Fruit fly (Drosophila melanogaster) whole organism, wandering third instar larva: ENCODE measurements around the gene CG11893.

Experiments used
- Abd-B ChIP-seq: fragments of >200 bp; optimal IDR thresholded peaks from 2 replicates; lab custom pipeline; 2017; ENCODE audit warnings: missing biosample characterization, missing genetic modification characterization
- CG32264 ChIP-seq: fragments of 200-800 bp; sonication (Bioruptor generic); optimal IDR thresholded peaks from 2 replicates; lab custom pipeline; 2016; ENCODE audit warnings: missing biosample characterization, missing genetic modification characterization
- CG9705 ChIP-seq: fragments of 200-800 bp; sonication (Bioruptor generic); optimal IDR thresholded peaks from 2 replicates; lab custom pipeline; 2018; ENCODE audit warnings: missing biosample characterization, mild to moderate bottlenecking, missing genetic modification characterization
- CrebA ChIP-seq: fragments of 200-800 bp; sonication (Bioruptor generic); optimal IDR thresholded peaks from 2 replicates; lab custom pipeline; 2016; ENCODE audit warnings: missing biosample characterization, mild to moderate bottlenecking, missing genetic modification characterization, borderline replicate concordance
- Dif ChIP-seq: fragments of 200-275, 200-300 bp; sonication (Bioruptor generic); optimal IDR thresholded peaks from 2 replicates; lab custom pipeline; 2018; ENCODE audit warnings: missing biosample characterization, missing genetic modification characterization; ENCODE audit not compliant: partially characterized antibody
- GATAd ChIP-seq: sonication (Bioruptor generic); optimal IDR thresholded peaks from 2 replicates; lab custom pipeline; 2016; ENCODE audit warnings: missing biosample characterization, missing genetic modification characterization
- Hnf4 ChIP-seq: fragments of 200-800 bp; sonication (Bioruptor generic); optimal IDR thresholded peaks from 2 replicates; lab custom pipeline; 2016; ENCODE audit warnings: missing biosample characterization, mild to moderate bottlenecking, missing genetic modification characterization
- Hr78 ChIP-seq: fragments of >200 bp; optimal IDR thresholded peaks from 2 replicates; lab custom pipeline; 2017; ENCODE audit warnings: missing biosample characterization, missing genetic modification characterization
- Jra ChIP-seq: sonication (Bioruptor generic); optimal IDR thresholded peaks from 2 replicates; lab custom pipeline; 2016; ENCODE audit warnings: missing biosample characterization, missing genetic modification characterization
- Mio ChIP-seq: sonication (Bioruptor generic); optimal IDR thresholded peaks from 2 replicates; lab custom pipeline; 2016; ENCODE audit warnings: missing biosample characterization, missing genetic modification characterization
- Myc ChIP-seq: fragments of >200 bp; optimal IDR thresholded peaks from 2 replicates; lab custom pipeline; 2017
- N ChIP-seq: fragments of >200 bp; optimal IDR thresholded peaks from 2 replicates; lab custom pipeline; 2018; ENCODE audit warnings: missing biosample characterization, missing external identifiers, missing genetic modification characterization
- OdsH ChIP-seq: fragments of 200-800 bp; sonication (Bioruptor generic); optimal IDR thresholded peaks from 2 replicates; lab custom pipeline; 2016; ENCODE audit warnings: missing biosample characterization, mild to moderate bottlenecking, missing genetic modification characterization
- Rel ChIP-seq, 2 experiments: fragments of 200-800 bp; sonication (Bioruptor generic) in 1 of 2; optimal IDR thresholded peaks; 2 replicates in 1 of 2; 3 replicates in 1 of 2; lab custom pipeline; 2016 to 2019; ENCODE audit warnings: mild to moderate bottlenecking in 2 of 2, missing biosample characterization in 2 of 2, missing genetic modification characterization in 2 of 2, moderate library complexity in 1 of 2
- Sp1 ChIP-seq: fragments of 200-800 bp; sonication (Bioruptor generic); optimal IDR thresholded peaks from 3 replicates; lab custom pipeline; 2019; ENCODE audit warnings: missing biosample characterization, mild to moderate bottlenecking, missing genetic modification characterization, moderate library complexity
- Vsx2 ChIP-seq: fragments of 200-300, 225-300 bp; sonication (Bioruptor generic); optimal IDR thresholded peaks from 2 replicates; lab custom pipeline; 2018; ENCODE audit warnings: missing biosample characterization, missing genetic modification characterization; ENCODE audit not compliant: partially characterized antibody
- dl ChIP-seq, 2 experiments: fragments of 175-275, 200-275 bp in 1 of 2; fragments of 200-275 bp in 1 of 2; sonication (Bioruptor generic); optimal IDR thresholded peaks; lab custom pipeline; 2018; ENCODE audit warnings: mild to moderate bottlenecking in 2 of 2, missing biosample characterization in 2 of 2, missing genetic modification characterization in 2 of 2, moderate library complexity in 2 of 2; ENCODE audit not compliant: partially characterized antibody in 2 of 2, insufficient read depth in 1 of 2
- dmrt93B ChIP-seq: fragments of 200-800 bp; sonication (Bioruptor generic); optimal IDR thresholded peaks from 2 replicates; lab custom pipeline; 2018; ENCODE audit warnings: missing biosample characterization, mild to moderate bottlenecking, missing genetic modification characterization
- foxo ChIP-seq, 2 experiments: fragments of 200-800 bp; sonication (Bioruptor generic); optimal IDR thresholded peaks; 2 replicates in 1 of 2; 3 replicates in 1 of 2; lab custom pipeline; 2016 to 2017; ENCODE audit warnings: missing biosample characterization in 2 of 2, missing genetic modification characterization in 2 of 2
- h ChIP-seq: fragments of 200-800 bp; sonication (Bioruptor generic); optimal IDR thresholded peaks from 3 replicates; lab custom pipeline; 2016; ENCODE audit warnings: missing biosample characterization, mild to moderate bottlenecking, missing genetic modification characterization
- jim ChIP-seq: fragments of 175-275, 200-325 bp; sonication (Bioruptor generic); optimal IDR thresholded peaks from 2 replicates; lab custom pipeline; 2016; ENCODE audit warnings: missing biosample characterization, mild to moderate bottlenecking, missing genetic modification characterization
- pan ChIP-seq: fragments of >200 bp; optimal IDR thresholded peaks from 2 replicates; lab custom pipeline; 2017
- psq ChIP-seq: fragments of 200-800 bp; sonication (Bioruptor generic); optimal IDR thresholded peaks from 3 replicates; lab custom pipeline; 2017; ENCODE audit warnings: missing biosample characterization, mild to moderate bottlenecking, missing genetic modification characterization, moderate library complexity
- rgr ChIP-seq: fragments of 200-800 bp; sonication (Bioruptor generic); optimal IDR thresholded peaks from 3 replicates; lab custom pipeline; 2016; ENCODE audit warnings: missing biosample characterization, mild to moderate bottlenecking, missing genetic modification characterization
- sage ChIP-seq: fragments of 200-800 bp; sonication (Bioruptor generic); optimal IDR thresholded peaks from 2 replicates; lab custom pipeline; 2016; ENCODE audit warnings: missing biosample characterization, mild to moderate bottlenecking, missing genetic modification characterization
- sv ChIP-seq: fragments of 200-800 bp; sonication (Bioruptor generic); optimal IDR thresholded peaks from 3 replicates; lab custom pipeline; 2016; ENCODE audit warnings: missing biosample characterization, missing genetic modification characterization
- tai ChIP-seq: sonication (Bioruptor generic); optimal IDR thresholded peaks from 2 replicates; lab custom pipeline; 2016; ENCODE audit warnings: missing biosample characterization, missing genetic modification characterization
- usp ChIP-seq: fragments of >200 bp; optimal IDR thresholded peaks from 2 replicates; lab custom pipeline; 2017; ENCODE audit warnings: missing biosample characterization, missing genetic modification characterization
- woc ChIP-seq: sonication (Bioruptor generic); optimal IDR thresholded peaks from 2 replicates; lab custom pipeline; 2016; ENCODE audit warnings: missing biosample characterization, mild to moderate bottlenecking, missing genetic modification characterization

CG11893 gene

DNA sequence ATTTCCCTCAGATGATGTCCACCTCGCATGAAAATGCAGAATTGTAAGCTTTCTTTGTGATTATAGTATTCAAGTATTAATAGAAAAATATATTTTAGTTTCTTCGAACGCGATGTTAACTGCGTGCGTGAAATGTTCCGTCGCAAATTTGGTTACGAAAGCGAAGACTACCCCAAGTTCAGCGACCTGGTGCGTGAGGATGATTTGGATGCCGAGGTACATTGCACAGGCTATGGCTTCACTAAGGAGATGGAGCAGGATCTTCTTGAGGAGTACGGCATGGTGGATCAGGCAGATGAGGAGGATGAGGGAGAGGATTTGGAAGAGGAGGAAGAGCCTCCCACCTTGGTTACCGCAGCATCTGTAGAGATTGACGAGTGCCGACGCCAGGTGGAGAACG is 22.9 kb upstream of the CG11893 start:
- no peak for TF ChIP-seq CrebA (GFP tag; lab: Kevin White, UChicago)
- TF ChIP-seq OdsH: no peak
- no peak for TF ChIP-seq sv (GFP tag; lab: Kevin White, UChicago)
- no peak for TF ChIP-seq CG9705 (GFP tag; lab: Kevin White, UChicago)
- TF ChIP-seq N: no peak
- no peak for TF ChIP-seq usp (GFP tag; lab: Kevin White, UChicago)
- TF ChIP-seq Sp1 (GFP tag; lab: Kevin White, UChicago): no peak
- no peak for TF ChIP-seq Myc (lab: Kevin White, UChicago)
- TF ChIP-seq GATAd: no peak
- no peak for TF ChIP-seq pan
- no peak for TF ChIP-seq Abd-B
- no peak for TF ChIP-seq tai (GFP tag; lab: Kevin White, UChicago)
- no peak for TF ChIP-seq Rel (GFP tag; optimal IDR thresholded peaks at IDR 0.05; lab: Kevin White, UChicago)
- no peak for TF ChIP-seq Rel (tag; optimal IDR thresholded peaks at IDR 0.05; lab: Kevin White, UChicago)
- TF ChIP-seq Mio (GFP tag; lab: Kevin White, UChicago): no peak
- no peak for TF ChIP-seq woc (GFP tag; lab: Kevin White, UChicago)
- no peak for TF ChIP-seq Dif
- TF ChIP-seq Jra (GFP tag; lab: Kevin White, UChicago): no peak
- no peak for TF ChIP-seq psq (GFP tag; lab: Kevin White, UChicago)
- TF ChIP-seq Hr78 (GFP tag; lab: Kevin White, UChicago): no peak

DNA sequence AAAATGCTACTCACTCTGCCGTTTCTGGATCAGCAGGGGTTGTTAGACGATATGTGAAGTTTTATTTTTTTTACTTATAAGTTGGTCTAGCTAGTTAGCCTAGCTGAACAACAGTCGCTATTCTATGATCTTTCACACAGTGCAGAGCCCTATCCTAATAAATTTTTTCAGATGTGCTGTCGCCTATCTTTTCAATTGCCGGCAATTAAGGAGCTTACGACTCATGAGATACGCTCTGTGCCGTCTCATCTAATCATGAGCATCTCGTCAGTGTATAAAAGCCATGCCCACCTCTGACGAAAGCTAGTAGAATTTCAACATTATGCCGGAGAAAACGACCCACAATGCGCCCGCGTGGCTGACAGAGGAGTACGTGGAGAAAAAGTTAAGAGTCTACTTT is 19.8 kb upstream of the CG11893 start, which contains the start of the genes CG11889 and CG11891:
Gene CG11889 (plus strand): TSS at position 301 of the 400 bp plus-strand sequence.
Gene CG11891 (plus strand): TSS at position 301 of the 400 bp plus-strand sequence.
- TF ChIP-seq CG9705 (GFP tag; lab: Kevin White, UChicago) (no peak), h (GFP tag; lab: Kevin White, UChicago) (no peak), Rel (GFP tag; optimal IDR thresholded peaks at IDR 0.05; lab: Kevin White, UChicago) (no peak), Rel (tag; optimal IDR thresholded peaks at IDR 0.05; lab: Kevin White, UChicago) (no peak), Vsx2 (GFP tag; lab: Kevin White, UChicago) (no peak), foxo (GFP tag; optimal IDR thresholded peaks at IDR 0.05; lab: Kevin White, UChicago) (no peak), CG32264 (no peak), Mio (GFP tag; lab: Kevin White, UChicago) (no peak), jim (GFP tag; lab: Kevin White, UChicago) (no peak), rgr (GFP tag; lab: Kevin White, UChicago) (no peak), sage (GFP tag; lab: Kevin White, UChicago) (no peak), Jra (GFP tag; lab: Kevin White, UChicago) (no peak), CrebA (GFP tag; lab: Kevin White, UChicago) (no peak), GATAd (no peak), Dif (no peak), sv (GFP tag; lab: Kevin White, UChicago) (no peak), Myc (lab: Kevin White, UChicago) (no peak)

DNA sequence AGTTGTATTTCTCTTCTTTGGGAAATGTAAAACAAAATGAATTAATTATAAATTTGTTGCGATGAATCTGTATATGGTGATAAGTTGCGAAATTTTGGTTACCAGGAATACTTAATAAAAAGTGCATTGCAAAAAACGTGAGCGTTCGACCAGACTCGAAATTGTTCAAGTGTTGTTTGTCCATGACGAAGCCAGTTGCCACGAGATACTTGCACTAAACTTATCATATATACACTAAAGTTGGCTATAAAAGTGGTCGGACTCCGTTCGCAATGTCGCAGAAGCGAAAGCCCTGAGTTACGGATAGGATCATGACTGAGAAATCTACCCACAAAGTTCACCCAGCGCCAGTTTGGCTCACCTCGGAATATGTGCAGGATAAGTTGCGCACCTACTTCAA is 16.2 kb upstream of the CG11893 start, which contains the start of gene CG11878:
Gene CG11878 (plus strand): TSS at position 301 of the 400 bp plus-strand sequence.
- no peak for TF ChIP-seq N
- TF ChIP-seq Vsx2 (GFP tag; lab: Kevin White, UChicago): no peak

DNA sequence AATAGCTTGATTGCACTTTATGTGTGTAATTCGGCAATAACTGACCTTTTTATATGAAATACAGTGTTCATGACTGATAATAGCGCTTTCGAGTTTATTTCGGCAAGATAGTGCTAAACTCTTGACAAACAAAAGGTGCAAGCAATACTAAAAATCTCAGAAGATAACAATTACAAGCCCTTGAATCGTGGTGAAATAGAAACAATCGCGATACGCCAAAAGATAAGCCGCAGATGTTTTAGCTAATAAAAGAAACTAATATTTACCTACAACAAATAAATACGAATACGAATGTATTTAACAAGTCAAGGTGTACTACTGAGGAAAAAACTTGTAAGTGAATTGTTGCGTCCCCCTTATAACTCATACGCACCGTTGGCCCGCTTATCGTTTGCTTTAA is 14.4 kb upstream of the CG11893 start:
- no peak for TF ChIP-seq Rel (GFP tag; optimal IDR thresholded peaks at IDR 0.05; lab: Kevin White, UChicago)
- TF ChIP-seq Rel (tag; optimal IDR thresholded peaks at IDR 0.05; lab: Kevin White, UChicago): no peak
- no peak for TF ChIP-seq jim (GFP tag; lab: Kevin White, UChicago)

DNA sequence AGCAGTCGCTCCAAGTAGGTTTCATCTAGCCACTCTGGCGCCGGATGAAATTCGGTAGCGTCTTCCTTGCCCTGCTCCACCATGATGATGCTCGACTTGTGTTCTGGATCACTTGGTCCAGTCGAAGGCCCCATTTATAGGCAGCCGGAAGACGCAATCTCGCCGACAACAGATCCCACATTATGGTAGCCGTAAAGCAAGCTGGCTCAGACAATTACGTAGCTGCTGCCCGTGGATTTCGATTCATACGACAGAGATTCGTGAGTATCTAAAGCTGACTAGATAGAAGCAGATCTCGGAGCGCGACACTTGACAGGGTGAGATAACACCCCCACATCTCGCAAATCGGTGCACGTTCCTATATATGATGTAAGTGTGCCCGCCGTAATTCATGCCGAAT is 12.6 kb upstream of the CG11893 start, which contains the start of gene CG10513:
Gene CG10513 (minus strand): TSS at position 101 of the 400 bp plus-strand sequence.
- no peak for TF ChIP-seq sage (GFP tag; lab: Kevin White, UChicago)
- TF ChIP-seq jim (GFP tag; lab: Kevin White, UChicago): no peak
- TF ChIP-seq Rel (GFP tag; optimal IDR thresholded peaks at IDR 0.05; lab: Kevin White, UChicago): no peak
- TF ChIP-seq Rel (tag; optimal IDR thresholded peaks at IDR 0.05; lab: Kevin White, UChicago): no peak
- no peak for TF ChIP-seq N
- TF ChIP-seq Hnf4: no peak
- TF ChIP-seq Sp1 (GFP tag; lab: Kevin White, UChicago): no peak
- TF ChIP-seq dl (GFP tag; optimal IDR thresholded peaks at IDR 0.05; lab: Kevin White, UChicago; ENCODE audit: insufficient read depth in 1 of 2, partially characterized antibody in 2 of 2): no peak
- TF ChIP-seq dmrt93B (GFP tag; lab: Kevin White, UChicago): no peak
